Worm (Caenorhabditis elegans): Measurements from ENCODE around the gene F32D8.7.

DNA sequence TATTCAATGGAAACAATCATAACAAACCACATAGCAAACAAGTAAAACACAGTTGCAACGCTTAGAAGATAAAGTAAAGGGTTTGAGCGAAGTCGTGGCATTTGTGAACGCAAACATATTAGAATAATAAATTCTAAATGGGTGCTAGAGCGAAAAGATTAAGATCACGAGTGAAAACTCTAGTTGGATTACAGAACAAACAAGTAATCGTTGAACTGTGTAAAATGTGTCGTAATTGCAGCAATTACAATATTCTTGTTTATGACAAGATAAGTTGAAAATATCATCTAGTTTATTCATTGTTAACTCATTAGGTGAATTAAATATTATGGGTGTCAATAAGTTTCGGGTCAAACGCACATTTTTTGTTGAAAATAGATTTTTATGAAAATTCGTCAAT lies 4.4 kb downstream of the F32D8.7 start, which contains the start of gene F32D8.8:
- TF ChIP-seq nhr-28 (tag; optimal IDR thresholded peaks at IDR 0.05) (no peak), pha-4 (tag; optimal IDR thresholded peaks at IDR 0.05) (no peak), elt-1 (tag; optimal IDR thresholded peaks at IDR 0.05; ENCODE audit: borderline replicate concordance, insufficient read depth) (no peak), lsy-2 (tag; optimal IDR thresholded peaks at IDR 0.05) (no peak), mep-1 (tag; optimal IDR thresholded peaks at IDR 0.05) (no peak), snpc-4 (tag; optimal IDR thresholded peaks at IDR 0.05) (no peak), elt-3 (tag; optimal IDR thresholded peaks at IDR 0.05) (no peak), nhr-76 (tag; optimal IDR thresholded peaks at IDR 0.05) (no peak)
